Worm (Caenorhabditis elegans): ENCODE results near the gene F08G12.1.
A peak's percentile ranks its signal among the peaks of the same experiment; 100 is the strongest.

Gene F08G12.1

DNA sequence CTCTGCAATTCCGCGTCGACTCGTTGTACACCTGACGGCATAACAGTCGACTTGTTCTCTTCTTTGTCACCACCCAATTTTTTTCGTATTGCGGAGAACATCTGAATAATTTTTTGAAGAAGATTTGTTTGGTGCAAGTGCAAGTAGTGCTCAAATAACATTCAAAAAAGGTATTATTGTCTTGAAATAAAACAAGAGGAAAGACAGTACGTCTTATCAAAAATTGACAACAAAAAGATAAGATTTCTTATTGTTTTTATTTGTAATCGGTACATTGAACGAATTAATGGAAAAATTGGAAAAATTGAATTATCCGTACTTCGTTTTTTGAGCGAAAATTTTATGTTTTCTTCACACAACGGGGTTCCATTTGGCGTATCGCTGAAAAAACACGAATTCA, at the start of gene F08G12.1:
TSS of gene F08G12.1 (minus strand) at position 101 of the 400 bp plus-strand sequence.
- TF ChIP-seq unc-30 (tag; optimal IDR thresholded peaks at IDR 0.05): no peak
- TF ChIP-seq fkh-4 (tag; optimal IDR thresholded peaks at IDR 0.05; ENCODE audit: borderline replicate concordance): no peak
- no peak for TF ChIP-seq nhr-11 (tag; optimal IDR thresholded peaks at IDR 0.05)
- no peak for TF ChIP-seq jun-1 (tag; optimal IDR thresholded peaks at IDR 0.05)
- TF ChIP-seq nhr-76 (tag; optimal IDR thresholded peaks at IDR 0.05): no peak
- TF ChIP-seq lir-3 (tag; optimal IDR thresholded peaks at IDR 0.05; ENCODE audit: poor library complexity): no peak
- no peak for TF ChIP-seq nhr-12 (tag; optimal IDR thresholded peaks at IDR 0.05)
- no peak for TF ChIP-seq unc-62 (GFP tag; optimal IDR thresholded peaks at IDR 0.05)
- no peak for TF ChIP-seq nhr-71 (tag; optimal IDR thresholded peaks at IDR 0.05)
- TF ChIP-seq sup-37 (GFP tag; optimal IDR thresholded peaks at IDR 0.05): no peak
- no peak for TF ChIP-seq pag-3 (tag; optimal IDR thresholded peaks at IDR 0.05; ENCODE audit: borderline replicate concordance, insufficient read depth)
- TF ChIP-seq lsy-2 (tag; optimal IDR thresholded peaks at IDR 0.05): no peak
- TF ChIP-seq swsn-7 (tag; optimal IDR thresholded peaks at IDR 0.05): no peak
- no peak for TF ChIP-seq F16B12.6 (tag; optimal IDR thresholded peaks at IDR 0.05)

DNA sequence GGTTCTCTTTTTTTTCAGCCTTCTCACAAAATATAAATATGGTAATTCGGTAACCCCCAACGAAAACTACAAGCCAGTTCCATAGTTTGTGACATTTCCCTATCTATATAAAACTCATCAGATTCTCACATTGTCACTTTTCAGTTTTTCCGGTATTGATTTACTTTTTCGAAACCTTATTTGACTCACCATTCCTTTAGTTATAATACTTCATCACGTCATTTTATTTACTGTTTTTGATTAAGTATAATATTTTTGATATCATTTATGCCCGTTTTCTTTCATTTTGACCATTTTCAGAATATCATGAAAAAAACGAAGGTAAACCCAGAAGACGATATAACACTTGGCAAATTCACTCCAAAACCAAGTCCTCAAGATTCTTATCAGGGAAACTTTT, 46.2 kb upstream of the F08G12.1 start, which contains the start of gene pgp-3:
TSS of gene pgp-3 (plus strand) at position 301 of the 400 bp plus-strand sequence.
- TF ChIP-seq tbx-2 (tag; optimal IDR thresholded peaks at IDR 0.05) (no peak), F16B12.6 (tag; optimal IDR thresholded peaks at IDR 0.05) (no peak), nhr-76 (tag; optimal IDR thresholded peaks at IDR 0.05) (no peak), lin-35 (GFP tag; optimal IDR thresholded peaks at IDR 0.05) (no peak), lsy-2 (tag; optimal IDR thresholded peaks at IDR 0.05) (no peak), nhr-12 (tag; optimal IDR thresholded peaks at IDR 0.05) (no peak), blmp-1 (tag; optimal IDR thresholded peaks at IDR 0.05) (no peak), ztf-11 (tag; optimal IDR thresholded peaks at IDR 0.05) (no peak), nhr-11 (tag; optimal IDR thresholded peaks at IDR 0.05) (no peak), mep-1 (tag; optimal IDR thresholded peaks at IDR 0.05) (no peak), fkh-4 (tag; optimal IDR thresholded peaks at IDR 0.05; ENCODE audit: borderline replicate concordance) (no peak), nhr-237 (tag; optimal IDR thresholded peaks at IDR 0.05) (no peak)

DNA sequence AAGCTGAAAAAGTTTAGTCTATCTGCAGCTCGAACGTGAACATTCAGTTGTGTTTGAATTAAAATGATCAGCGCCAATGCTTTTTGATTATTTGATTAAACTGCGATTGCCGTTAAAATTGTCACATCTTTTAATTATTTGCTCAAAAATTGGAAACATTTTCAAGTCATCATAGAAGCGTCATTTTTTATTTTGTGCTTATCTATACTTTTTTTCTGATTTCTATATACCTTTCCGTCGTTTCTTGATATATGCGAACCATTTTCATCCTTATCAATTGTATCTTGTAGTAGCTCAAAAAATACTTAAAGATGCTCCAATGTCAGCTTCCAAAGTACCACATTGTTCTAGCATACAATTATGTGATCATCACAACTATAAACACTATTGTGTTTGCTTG, 45.6 kb upstream of the F08G12.1 start:
- TF ChIP-seq elt-2 (tag; optimal IDR thresholded peaks at IDR 0.05) (peak; percentile 71), mdl-1 (tag; optimal IDR thresholded peaks at IDR 0.05) (no peak)

DNA sequence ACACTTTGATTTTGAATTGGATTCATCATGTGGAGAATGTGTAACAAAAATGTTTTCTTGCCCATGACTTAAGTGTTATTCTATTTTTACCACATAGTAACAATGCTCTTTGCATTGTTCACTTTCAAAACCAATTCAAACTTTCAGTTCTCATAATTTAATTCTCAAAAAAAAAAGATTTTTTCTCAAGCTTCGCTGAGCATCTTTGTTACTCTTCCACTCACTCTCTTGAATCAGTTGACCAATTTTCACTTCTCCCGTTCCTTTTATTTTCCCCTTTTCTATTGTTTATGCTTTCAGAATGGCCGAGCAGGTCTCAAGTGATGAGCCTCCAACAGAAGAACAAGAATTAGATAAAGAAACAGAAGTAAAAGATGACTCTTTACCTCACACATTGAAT, 40.5 kb upstream of the F08G12.1 start, which contains the start of gene oct-2:
TSS of gene oct-2 (plus strand) at position 301 of the 400 bp plus-strand sequence.
- TF ChIP-seq lin-14 (GFP tag; optimal IDR thresholded peaks at IDR 0.05) (no peak), alr-1 (tag; optimal IDR thresholded peaks at IDR 0.05; ENCODE audit: borderline replicate concordance) (no peak), mab-9 (GFP tag; IDR thresholded peaks at IDR 0.05) (no peak), lsy-2 (tag; optimal IDR thresholded peaks at IDR 0.05) (no peak), ceh-90 (tag; optimal IDR thresholded peaks at IDR 0.05) (no peak), nhr-19 (GFP tag; conservative IDR thresholded peaks at IDR 0.05) (no peak), fos-1 (tag; optimal IDR thresholded peaks at IDR 0.05) (no peak), sox-4 (tag; optimal IDR thresholded peaks at IDR 0.05) (no peak), sup-37 (GFP tag; optimal IDR thresholded peaks at IDR 0.05) (no peak), fkh-4 (tag; optimal IDR thresholded peaks at IDR 0.05; ENCODE audit: borderline replicate concordance) (no peak), unc-130 (tag; optimal IDR thresholded peaks at IDR 0.05) (no peak), ztf-11 (tag; optimal IDR thresholded peaks at IDR 0.05) (no peak), aha-1 (tag; optimal IDR thresholded peaks at IDR 0.05) (no peak), mep-1 (tag; optimal IDR thresholded peaks at IDR 0.05) (no peak), nhr-237 (tag; optimal IDR thresholded peaks at IDR 0.05) (no peak)

DNA sequence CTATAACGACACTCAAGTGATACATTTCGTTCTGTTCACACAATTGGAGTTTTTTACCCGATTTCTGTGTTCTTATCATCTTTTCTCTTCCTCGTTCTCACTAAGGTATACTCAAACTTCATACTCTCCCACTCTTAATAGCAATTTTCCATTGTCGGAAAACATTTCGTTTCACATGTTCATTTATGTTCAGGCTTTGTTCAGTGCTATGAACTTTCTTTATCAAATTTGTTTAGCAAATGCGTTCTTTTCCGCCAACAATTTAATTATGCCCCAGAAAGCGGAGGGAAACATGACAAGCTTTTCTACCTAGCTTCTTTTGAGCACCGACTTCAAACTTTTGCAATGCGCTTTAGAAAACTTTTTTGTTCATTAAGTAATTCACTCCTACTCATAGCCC, 39.8 kb upstream of the F08G12.1 start:
- TF ChIP-seq irx-1 (tag; optimal IDR thresholded peaks at IDR 0.05) (no peak), snpc-4 (tag; optimal IDR thresholded peaks at IDR 0.05) (no peak), nhr-77 (tag; optimal IDR thresholded peaks at IDR 0.05) (no peak), sptf-1 (tag; optimal IDR thresholded peaks at IDR 0.05) (no peak), skn-1 (tag; optimal IDR thresholded peaks at IDR 0.05) (no peak), efl-1 (optimal IDR thresholded peaks at IDR 0.05) (no peak), efl-1 (GFP tag; optimal IDR thresholded peaks at IDR 0.05 in 1 of 2) (no peak), blmp-1 (tag; optimal IDR thresholded peaks at IDR 0.05) (no peak), mep-1 (tag; optimal IDR thresholded peaks at IDR 0.05) (no peak), snu-23 (GFP tag; optimal IDR thresholded peaks at IDR 0.05) (no peak), dpl-1 (GFP tag; optimal IDR thresholded peaks at IDR 0.05) (no peak), unc-30 (tag; optimal IDR thresholded peaks at IDR 0.05) (no peak), ceh-63 (GFP tag; optimal IDR thresholded peaks at IDR 0.05) (no peak), egl-13 (tag; optimal IDR thresholded peaks at IDR 0.05) (no peak), lin-39 (tag; optimal IDR thresholded peaks at IDR 0.05) (no peak), isw-1 (GFP tag; IDR thresholded peaks at IDR 0.05) (no peak), hpl-2 (GFP tag; optimal IDR thresholded peaks at IDR 0.05) (no peak), egl-27 (tag; optimal IDR thresholded peaks at IDR 0.05) (no peak), sup-37 (GFP tag; optimal IDR thresholded peaks at IDR 0.05) (no peak)

Measured in whole organism, L1 larva.